Fruit fly (Drosophila melanogaster) Kc167 (cell line): ENCODE results near the gene CG32246.

Experiments used
- Myc ChIP-seq: fragments of >200 bp; optimal IDR thresholded peaks from 2 replicates; lab custom pipeline; 2017; ENCODE audit warnings: missing external identifiers
- Sin3A ChIP-seq: fragments of >200 bp; optimal IDR thresholded peaks from 2 replicates; lab custom pipeline; 2018; ENCODE audit warnings: missing external identifiers
- h ChIP-seq: fragments of >200 bp; optimal IDR thresholded peaks from 3 replicates; lab custom pipeline; 2018; ENCODE audit warnings: missing external identifiers
- insv ChIP-seq: fragments of >200 bp; optimal IDR thresholded peaks from 3 replicates; lab custom pipeline; 2018; ENCODE audit warnings: missing external identifiers
- psq ChIP-seq: fragments of >200 bp; optimal IDR thresholded peaks from 2 replicates; lab custom pipeline; 2017; ENCODE audit warnings: missing external identifiers
- ttk ChIP-seq: sonication (Bioruptor generic); optimal IDR thresholded peaks from 2 replicates; lab custom pipeline; 2017; ENCODE audit warnings: missing external identifiers

Gene CG32246

DNA sequence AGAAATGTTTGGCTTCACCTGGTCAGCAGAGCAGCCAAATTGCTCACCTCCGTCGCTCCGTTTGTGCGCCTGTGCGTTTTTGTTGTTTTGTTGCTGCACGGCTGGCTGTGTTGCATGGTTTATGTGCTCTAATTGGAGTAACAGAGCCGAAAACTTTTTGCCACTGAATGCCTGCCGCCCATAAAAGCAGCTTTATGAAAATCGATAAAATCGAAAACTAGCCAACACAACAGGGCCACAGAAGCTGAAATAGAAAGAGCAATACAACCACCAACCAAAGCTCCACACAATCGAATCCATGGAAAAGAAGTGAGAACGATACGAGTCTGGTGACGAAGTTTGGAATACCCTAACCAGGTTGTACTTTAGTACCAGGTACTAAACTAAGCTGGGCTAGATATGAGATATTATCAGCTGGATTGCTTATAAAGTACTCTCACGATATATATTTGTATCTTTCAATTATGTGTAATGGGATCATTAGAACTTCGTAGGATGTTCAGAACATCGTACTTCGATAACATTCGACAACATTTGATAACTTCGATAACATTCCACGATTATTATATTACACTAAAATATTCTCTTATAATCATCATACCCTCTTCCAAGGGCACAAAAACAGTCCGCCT, 2.0 kb upstream of the CG32246 start:
- TF ChIP-seq Sin3A (lab: Kevin White, UChicago) (no peak), Myc (lab: Kevin White, UChicago) (no peak), psq (no peak), ttk (lab: Kevin White, UChicago) (no peak), insv (lab: Kevin White, UChicago) (no peak), h (lab: Kevin White, UChicago) (no peak)

DNA sequence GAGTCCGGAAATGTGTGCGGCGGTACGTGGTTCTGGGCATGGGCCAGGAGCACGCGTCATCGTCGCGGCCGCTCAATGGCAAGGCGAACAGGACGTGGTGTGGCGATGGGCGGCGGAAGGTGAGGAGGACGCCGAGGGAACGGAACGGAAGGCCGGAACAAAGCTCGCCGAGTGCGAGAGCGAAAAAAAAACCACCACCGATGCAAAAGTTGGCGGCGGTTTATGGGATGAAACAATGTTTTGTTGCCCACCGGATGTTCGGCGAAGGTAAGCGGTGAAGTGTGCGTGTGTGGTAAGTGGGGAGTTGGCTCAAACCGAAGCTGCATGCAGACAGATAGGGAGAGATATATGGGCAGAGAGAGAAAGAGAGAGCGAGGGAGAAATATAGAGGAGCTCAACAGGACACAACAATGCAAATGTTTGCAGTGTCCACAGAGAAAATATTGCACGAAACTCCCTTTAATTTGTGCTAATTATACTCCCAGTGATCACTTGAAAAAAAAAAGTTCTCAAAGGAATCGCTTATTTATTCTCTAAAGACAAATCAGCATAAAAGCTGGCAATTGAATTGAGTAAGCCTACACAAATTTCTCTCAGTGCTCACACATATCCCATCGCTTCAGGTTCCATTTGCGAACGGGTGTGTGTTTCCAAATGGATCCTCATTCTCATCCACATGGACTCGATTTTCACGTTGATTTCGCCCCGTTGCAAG, 1.4 kb upstream of the CG32246 start:
- TF ChIP-seq Sin3A (lab: Kevin White, UChicago) (no peak), psq (no peak), ttk (lab: Kevin White, UChicago) (no peak), Myc (lab: Kevin White, UChicago) (no peak), insv (lab: Kevin White, UChicago) (no peak), h (lab: Kevin White, UChicago) (no peak)

DNA sequence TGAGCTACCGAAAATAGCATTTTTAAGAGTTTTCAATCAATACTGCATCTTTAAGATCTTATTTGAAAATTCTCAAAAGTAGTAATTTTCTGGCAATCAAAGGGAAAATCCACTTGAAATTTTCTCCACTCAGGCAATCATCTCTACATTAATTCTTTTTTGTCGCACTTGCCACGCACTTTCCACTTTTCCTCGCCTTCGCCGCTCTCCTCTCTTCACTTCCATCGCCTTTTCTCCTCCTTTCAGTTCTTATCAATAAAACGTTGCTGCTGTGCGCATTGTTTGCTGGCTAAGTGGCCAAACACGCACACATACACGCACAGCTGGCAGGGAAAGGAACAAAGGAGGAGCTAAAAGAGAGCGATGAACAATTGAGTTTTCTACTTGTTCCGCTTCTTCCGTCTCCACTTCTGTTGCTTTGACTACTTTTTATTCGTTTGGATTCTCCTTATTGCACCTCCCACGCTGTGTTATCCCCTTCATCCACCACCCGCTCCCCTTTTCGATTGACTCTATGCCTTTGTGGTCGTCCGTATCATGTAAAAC, 2.1 kb downstream of the CG32246 start:
- TF ChIP-seq Myc (lab: Kevin White, UChicago) (no peak), Sin3A (lab: Kevin White, UChicago) (no peak), h (lab: Kevin White, UChicago) (no peak), insv (lab: Kevin White, UChicago) (no peak)

DNA sequence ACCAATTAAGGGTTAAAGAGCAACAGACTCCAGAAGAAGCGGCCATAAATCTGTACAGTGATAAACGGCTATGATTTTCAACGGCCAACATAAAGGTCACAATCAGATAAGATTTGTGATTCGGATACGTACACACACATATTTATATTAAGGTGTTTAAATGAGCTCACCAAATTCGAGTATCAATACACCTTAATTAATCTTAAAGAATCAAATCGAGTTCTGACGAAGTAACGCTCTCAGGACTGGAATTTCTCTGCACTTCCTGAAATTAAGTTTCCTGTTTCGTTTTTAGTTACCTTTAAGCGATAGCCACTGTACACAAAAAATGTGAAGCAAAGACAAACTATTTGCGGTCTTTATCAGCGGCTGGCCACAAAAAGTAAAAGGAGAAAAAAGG, 2.9 kb downstream of the CG32246 start:
- TF ChIP-seq h (lab: Kevin White, UChicago) = no peak
- no peak for TF ChIP-seq ttk (lab: Kevin White, UChicago)
- no peak for TF ChIP-seq Sin3A (lab: Kevin White, UChicago)
- no peak for TF ChIP-seq Myc (lab: Kevin White, UChicago)
- no peak for TF ChIP-seq psq

dm6 chr3L:4624371-4625154, 3.5 kb downstream of the CG32246 start:
- TF ChIP-seq Myc (lab: Kevin White, UChicago) (no peak), psq (no peak), h (lab: Kevin White, UChicago) (no peak), insv (lab: Kevin White, UChicago) (no peak), ttk (lab: Kevin White, UChicago) (no peak), Sin3A (lab: Kevin White, UChicago) (no peak)

DNA sequence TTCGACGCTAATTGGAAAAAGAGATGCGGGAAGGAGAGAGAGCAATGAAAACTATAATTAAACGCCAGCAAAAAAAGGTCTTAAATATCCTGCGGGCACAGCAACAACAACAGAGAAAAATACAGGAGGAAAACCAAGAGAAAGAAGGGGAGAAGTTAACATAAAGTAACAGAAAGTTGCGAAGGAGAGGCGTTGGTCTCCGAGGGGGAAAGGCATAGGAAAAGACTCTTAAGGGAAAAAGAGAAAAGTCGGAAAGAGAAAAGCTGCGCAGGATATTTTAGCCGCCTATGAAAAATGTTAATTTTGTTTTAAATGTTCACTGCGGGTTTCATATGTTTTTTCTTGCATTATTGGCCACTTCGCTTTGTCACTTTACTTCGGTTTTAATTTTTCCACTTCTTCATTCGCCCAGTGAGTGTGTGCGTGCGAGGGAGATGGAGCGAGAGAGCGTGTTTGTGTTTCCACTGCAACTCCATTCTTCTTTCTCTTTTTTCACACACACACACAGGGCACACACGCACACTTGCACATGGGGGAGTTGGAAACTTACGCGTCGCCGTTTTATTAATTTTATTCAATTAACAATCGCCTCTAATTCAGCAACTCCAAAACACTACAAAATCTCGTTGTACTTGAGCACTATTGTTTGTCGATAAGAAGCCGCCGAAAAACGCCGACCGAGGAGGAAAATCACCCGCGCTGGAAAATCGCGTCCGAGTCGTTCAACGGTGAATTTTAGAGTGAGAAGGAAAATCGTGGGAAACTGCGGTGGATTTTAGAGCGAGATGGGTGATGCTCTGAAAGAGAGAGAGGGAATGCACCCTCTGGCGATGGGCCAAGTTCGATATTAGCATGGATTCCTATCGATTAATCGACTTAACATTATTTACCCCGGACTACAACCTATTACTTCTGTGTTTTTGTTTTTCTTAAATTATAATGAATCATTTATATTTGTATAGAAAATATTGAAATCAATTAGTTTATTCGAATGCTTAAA, 4.7 kb downstream of the CG32246 start, which contains the start of gene Src64B:
TSS of gene Src64B (minus strand) at position 810 of the 1,000 bp plus-strand sequence.
- no peak for TF ChIP-seq ttk (lab: Kevin White, UChicago)
- no peak for TF ChIP-seq psq
- TF ChIP-seq Myc (lab: Kevin White, UChicago) = no peak

- TF ChIP-seq Myc (lab: Kevin White, UChicago) (no peak), insv (lab: Kevin White, UChicago) (no peak), ttk (lab: Kevin White, UChicago) (no peak), Sin3A (lab: Kevin White, UChicago) (no peak), h (lab: Kevin White, UChicago) (no peak), psq (no peak)
These were observed 5.4 kb downstream of the CG32246 start, which contains the start of gene HDAC1 for dm6 chr3L:4626434-4626833. Gene HDAC1, plus strand, starts transcription at chr3L:4626734.

DNA sequence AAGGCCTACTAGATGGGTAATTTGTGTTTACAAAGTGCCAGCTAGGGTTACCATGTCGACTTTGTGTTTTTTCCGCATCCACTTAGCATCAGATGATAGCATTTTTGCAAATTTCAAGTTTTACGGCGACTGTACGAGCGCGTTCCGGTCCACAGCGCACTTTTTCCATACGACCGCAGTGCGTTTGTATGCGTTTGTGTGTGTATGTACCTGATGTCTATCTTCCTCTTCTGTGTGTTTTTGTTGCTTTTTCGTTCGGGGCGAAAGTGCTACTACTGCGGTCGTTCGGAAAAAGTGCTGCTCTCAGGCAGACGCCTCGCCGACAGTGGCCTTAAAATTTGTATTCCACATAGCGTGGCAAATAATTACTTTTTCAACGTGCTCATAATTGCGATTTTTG, 6.0 kb downstream of the CG32246 start:
- TF ChIP-seq psq = no peak
- no peak for TF ChIP-seq Myc (lab: Kevin White, UChicago)
- TF ChIP-seq insv (lab: Kevin White, UChicago) = no peak
- TF ChIP-seq h (lab: Kevin White, UChicago) = no peak
- no peak for TF ChIP-seq Sin3A (lab: Kevin White, UChicago)
- TF ChIP-seq ttk (lab: Kevin White, UChicago) = no peak

DNA sequence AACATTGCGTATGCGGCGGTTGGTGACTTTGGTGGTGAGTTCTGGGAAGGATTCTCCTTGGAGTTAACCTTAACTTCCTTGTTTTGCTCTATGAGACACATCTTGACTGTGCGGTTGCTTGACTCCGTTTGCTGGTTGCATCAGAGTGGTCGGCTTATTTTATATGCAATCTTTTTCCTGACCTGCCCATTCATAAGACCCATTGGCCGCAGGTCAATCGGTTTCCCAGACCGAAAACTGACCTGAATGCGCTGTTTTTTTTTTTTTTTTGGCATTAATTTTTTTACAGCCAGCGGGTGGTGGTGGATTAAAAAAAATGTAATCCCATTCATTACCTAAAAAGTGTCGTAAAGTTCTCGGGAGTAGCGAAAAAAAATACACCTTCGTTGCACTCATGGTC, 13.7 kb downstream of the CG32246 start, which contains the start of gene CG13716:
TSS of gene CG13716 (minus strand) at position 101 of the 400 bp plus-strand sequence.
- TF ChIP-seq ttk (lab: Kevin White, UChicago) = no peak
- no peak for TF ChIP-seq psq
- TF ChIP-seq Myc (lab: Kevin White, UChicago) = no peak
- TF ChIP-seq Sin3A (lab: Kevin White, UChicago) = no peak
- no peak for TF ChIP-seq insv (lab: Kevin White, UChicago)
- TF ChIP-seq h (lab: Kevin White, UChicago) = no peak

dm6 chr3L:4647976-4648375, 27.0 kb downstream of the CG32246 start, which contains the start of gene TTLL1B:
Gene TTLL1B, plus strand, starts transcription at chr3L:4648276.
- TF ChIP-seq Sin3A (lab: Kevin White, UChicago) (no peak), insv (lab: Kevin White, UChicago) (no peak), Myc (lab: Kevin White, UChicago) (no peak), ttk (lab: Kevin White, UChicago) (no peak), psq (no peak), h (lab: Kevin White, UChicago) (no peak)
